Worm (Caenorhabditis elegans) whole organism, mixed stage, embryonic: ENCODE data around the gene B0416.3.

Experiments used
- ceh-39 ChIP-seq: fragments of 150-350 bp; optimal IDR thresholded peaks from 2 replicates; lab custom pipeline; 2014; ENCODE audit warnings: missing biosample characterization, missing genetic modification characterization
- elt-3 ChIP-seq: fragments of 150-350 bp; optimal IDR thresholded peaks from 2 replicates; lab custom pipeline; 2014; ENCODE audit warnings: missing biosample characterization, missing genetic modification characterization
- hlh-1 ChIP-seq: fragments of 150-350 bp; optimal IDR thresholded peaks from 2 replicates; lab custom pipeline; 2014; ENCODE audit warnings: missing biosample characterization, missing genetic modification reagents, missing genetic modification characterization
- nhr-76 ChIP-seq: sonication (generic microtip); optimal IDR thresholded peaks from 2 replicates; lab custom pipeline; 2017; ENCODE audit warnings: missing biosample characterization, missing genetic modification characterization
- unc-62 ChIP-seq: fragments of 150-350 bp; optimal IDR thresholded peaks from 2 replicates; lab custom pipeline; 2014; ENCODE audit warnings: missing biosample characterization, missing genetic modification reagents, missing genetic modification characterization

DNA sequence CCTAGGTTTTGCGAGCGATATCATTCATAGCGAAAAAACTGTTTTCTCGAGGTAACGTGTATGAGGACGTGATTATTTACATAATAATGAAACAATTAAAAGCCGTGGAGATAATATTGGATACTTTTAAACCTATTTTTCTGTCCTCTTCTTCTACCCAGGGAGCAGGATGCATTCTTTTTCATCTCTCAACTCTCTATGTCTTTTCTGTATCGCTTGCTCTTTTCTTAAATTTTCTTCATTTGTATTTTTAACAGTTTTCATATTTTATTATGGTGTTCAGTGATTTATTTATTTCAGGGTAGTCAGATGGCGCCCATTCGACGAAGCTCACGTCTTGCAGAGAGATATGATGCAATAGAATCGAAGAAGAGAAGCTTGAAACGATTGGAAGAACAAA is 12.8 kb upstream of the B0416.3 start, which contains the start of gene B0416.4:
- TF ChIP-seq unc-62 (GFP tag; lab: Kevin White, UChicago) (no peak), nhr-76 (tag; lab: Kevin White, UChicago) (no peak), ceh-39 (no peak), elt-3 (tag; lab: Kevin White, UChicago) (no peak), hlh-1 (tag; lab: Kevin White, UChicago) (no peak)
